Worm (Caenorhabditis elegans) whole organism, late embryonic: ENCODE measurements around the gene bath-29.

Source experiments
- C38D4.7 ChIP-seq: fragments of 200-800 bp; sonication (Bioruptor generic); optimal IDR thresholded peaks from 2 replicates; lab custom pipeline; 2018; ENCODE audit warnings: mild to moderate bottlenecking, missing genetic modification characterization, moderate library complexity, missing compliant biosample characterization
- F13H6.1 ChIP-seq: sonication (generic microtip); optimal IDR thresholded peaks from 2 replicates; lab custom pipeline; 2016; ENCODE audit warnings: missing genetic modification characterization, missing compliant biosample characterization
- Y22D7AL.16 ChIP-seq: sonication (generic microtip); optimal IDR thresholded peaks from 2 replicates; lab custom pipeline; 2016; ENCODE audit warnings: missing genetic modification characterization, missing compliant biosample characterization
- ceh-14 ChIP-seq: sonication (generic microtip); optimal IDR thresholded peaks from 2 replicates; lab custom pipeline; 2016; ENCODE audit warnings: missing genotype, missing genetic modification characterization, missing compliant biosample characterization
- ceh-18 ChIP-seq: sonication (generic microtip); optimal IDR thresholded peaks from 2 replicates; lab custom pipeline; 2016; ENCODE audit warnings: missing genetic modification characterization, missing compliant biosample characterization
- ceh-19 ChIP-seq: fragments of 200-800 bp; sonication (Bioruptor generic); optimal IDR thresholded peaks from 2 replicates; lab custom pipeline; 2018; ENCODE audit warnings: mild to moderate bottlenecking, missing genetic modification characterization, missing compliant biosample characterization
- ceh-30 ChIP-seq: fragments of 150-350 bp; optimal IDR thresholded peaks from 2 replicates; lab custom pipeline; 2014; ENCODE audit warnings: missing biosample characterization, missing genetic modification characterization
- ceh-34 ChIP-seq: sonication (generic microtip); optimal IDR thresholded peaks from 2 replicates; lab custom pipeline; 2016; ENCODE audit warnings: mild to moderate bottlenecking, missing genetic modification characterization, missing compliant biosample characterization
- ceh-45 ChIP-seq: fragments of 200-800 bp; sonication (Bioruptor generic); IDR thresholded peaks from 2 replicates; pipeline ENCODE4 v1.3.6; 2022; ENCODE audit warnings: missing genetic modification reagents, missing genetic modification characterization, missing compliant biosample characterization
- ceh-48 ChIP-seq: sonication (generic microtip); optimal IDR thresholded peaks from 2 replicates; lab custom pipeline; 2016; ENCODE audit warnings: missing genetic modification characterization, inconsistent platforms, missing compliant biosample characterization
- ceh-6 ChIP-seq: fragments of 200-800 bp; sonication (Bioruptor generic); optimal IDR thresholded peaks from 2 replicates; lab custom pipeline; 2018; ENCODE audit warnings: mild to moderate bottlenecking, missing genetic modification characterization, missing compliant biosample characterization
- ceh-9 ChIP-seq: sonication (generic microtip); optimal IDR thresholded peaks from 2 replicates; lab custom pipeline; 2016; ENCODE audit warnings: mild to moderate bottlenecking, missing genetic modification characterization, inconsistent platforms, missing compliant biosample characterization
- dmd-4 ChIP-seq: sonication (generic microtip); optimal IDR thresholded peaks from 2 replicates; lab custom pipeline; 2016; ENCODE audit warnings: borderline replicate concordance, missing genetic modification characterization, missing compliant biosample characterization
- eyg-1 ChIP-seq: sonication (generic microtip); optimal IDR thresholded peaks from 2 replicates; lab custom pipeline; 2016; ENCODE audit warnings: missing genotype, missing genetic modification characterization, missing compliant biosample characterization
- fax-1 ChIP-seq: sonication (generic microtip); optimal IDR thresholded peaks from 2 replicates; lab custom pipeline; 2016; ENCODE audit warnings: missing genotype, missing genetic modification characterization, missing compliant biosample characterization
- fkh-10 ChIP-seq: fragments of 150-350 bp; optimal IDR thresholded peaks from 2 replicates; lab custom pipeline; 2014; ENCODE audit warnings: missing biosample characterization, missing genetic modification reagents, missing genetic modification characterization
- gmeb-2 ChIP-seq: sonication (generic microtip); optimal IDR thresholded peaks from 2 replicates; lab custom pipeline; 2016; ENCODE audit warnings: missing genetic modification characterization, inconsistent platforms, missing compliant biosample characterization
- hlh-13 ChIP-seq: fragments of 200-800 bp; sonication (Bioruptor generic); optimal IDR thresholded peaks from 2 replicates; lab custom pipeline; 2018; ENCODE audit warnings: mild to moderate bottlenecking, missing genetic modification characterization, missing compliant biosample characterization
- hlh-15 ChIP-seq: sonication (generic microtip); optimal IDR thresholded peaks from 2 replicates; lab custom pipeline; 2016; ENCODE audit warnings: missing genetic modification characterization, missing compliant biosample characterization
- hlh-6 ChIP-seq: sonication (generic microtip); optimal IDR thresholded peaks from 2 replicates; lab custom pipeline; 2016; ENCODE audit warnings: missing genotype, missing genetic modification characterization, missing compliant biosample characterization
- nfya-1 ChIP-seq: sonication (generic microtip); optimal IDR thresholded peaks from 2 replicates; lab custom pipeline; 2017; ENCODE audit warnings: missing genetic modification characterization, mild to moderate bottlenecking, missing compliant biosample characterization, antibody characterized with exemption, moderate library complexity
- odd-2 ChIP-seq: sonication (generic microtip); optimal IDR thresholded peaks from 2 replicates; lab custom pipeline; 2017; ENCODE audit warnings: antibody characterized with exemption, mild to moderate bottlenecking, missing genetic modification characterization, missing compliant biosample characterization
- pat-9 ChIP-seq: fragments of 200-800 bp; sonication (Bioruptor generic); optimal IDR thresholded peaks from 2 replicates; lab custom pipeline; 2018; ENCODE audit warnings: mild to moderate bottlenecking, missing genetic modification characterization, moderate library complexity, missing compliant biosample characterization
- pha-2 ChIP-seq: sonication (generic microtip); optimal IDR thresholded peaks from 2 replicates; lab custom pipeline; 2017; ENCODE audit warnings: mild to moderate bottlenecking, missing genetic modification characterization, missing compliant biosample characterization
- pqm-1 ChIP-seq: sonication (generic microtip); optimal IDR thresholded peaks from 2 replicates; lab custom pipeline; 2016; ENCODE audit warnings: missing genetic modification characterization, missing compliant biosample characterization
- ref-2 ChIP-seq: sonication (generic microtip); optimal IDR thresholded peaks from 2 replicates; lab custom pipeline; 2016; ENCODE audit warnings: missing genetic modification characterization, missing compliant biosample characterization
- sdc-2 ChIP-seq: sonication (generic microtip); optimal IDR thresholded peaks from 2 replicates; lab custom pipeline; 2016; ENCODE audit warnings: missing genotype, missing genetic modification characterization, missing compliant biosample characterization
- sox-2 ChIP-seq: fragments of 200-800 bp; sonication (Bioruptor generic); IDR thresholded peaks from 2 replicates; pipeline ENCODE4 v1.3.6; 2022; ENCODE audit warnings: missing genetic modification reagents, missing genetic modification characterization, missing compliant biosample characterization
- syd-9 ChIP-seq: sonication (generic microtip); optimal IDR thresholded peaks from 2 replicates; lab custom pipeline; 2016; ENCODE audit warnings: mild to moderate bottlenecking, missing genetic modification characterization, moderate library complexity, missing compliant biosample characterization
- tbx-2 ChIP-seq: sonication (generic microtip); optimal IDR thresholded peaks from 2 replicates; lab custom pipeline; 2016; ENCODE audit warnings: missing genetic modification characterization, missing compliant biosample characterization
- tbx-7 ChIP-seq: sonication (generic microtip); optimal IDR thresholded peaks from 2 replicates; lab custom pipeline; 2016; ENCODE audit warnings: missing genotype, missing genetic modification characterization, missing compliant biosample characterization
- unc-86 ChIP-seq: sonication (generic microtip); optimal IDR thresholded peaks from 2 replicates; lab custom pipeline; 2016; ENCODE audit warnings: missing genetic modification characterization, missing compliant biosample characterization
- zip-5 ChIP-seq: sonication (generic microtip); optimal IDR thresholded peaks from 2 replicates; lab custom pipeline; 2016; ENCODE audit warnings: missing genetic modification characterization, missing compliant biosample characterization

bath-29 gene

DNA sequence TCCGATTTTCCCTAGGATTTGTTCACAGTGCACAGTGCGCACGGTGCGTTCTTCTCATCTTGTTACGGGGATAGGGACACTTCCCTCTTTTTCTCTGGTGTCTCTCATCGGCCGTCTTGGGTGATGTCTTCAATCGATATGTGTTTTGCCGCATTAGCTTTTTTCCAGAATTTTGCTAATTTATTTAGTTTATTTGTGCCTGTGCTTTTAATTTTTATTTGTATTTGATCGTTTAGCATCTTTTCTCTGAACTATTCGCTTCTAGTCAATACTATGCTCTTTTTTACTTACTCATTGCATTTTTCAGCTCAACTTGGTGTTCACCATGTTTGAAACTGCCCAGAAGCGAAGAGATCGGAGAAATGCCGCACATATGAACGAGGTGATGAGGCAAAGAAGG lies 8.1 kb upstream of the bath-29 start, which contains the start of gene F14D2.5:
F14D2.5 (plus strand) TSS at position 301 of the 400 bp plus-strand sequence.
- no peak for TF ChIP-seq pha-2
- TF ChIP-seq tbx-2 (tag; lab: Kevin White, UChicago): no peak
- TF ChIP-seq ref-2 (tag; lab: Kevin White, UChicago): no peak
- TF ChIP-seq sox-2 (GFP tag; lab: Robert Waterston, UW): no peak
- no peak for TF ChIP-seq fax-1 (tag; lab: Kevin White, UChicago)
- TF ChIP-seq zip-5: no peak
- no peak for TF ChIP-seq Y22D7AL.16 (tag; lab: Kevin White, UChicago)
- no peak for TF ChIP-seq ceh-45 (GFP tag; lab: Robert Waterston, UW)
- no peak for TF ChIP-seq unc-86 (tag; lab: Kevin White, UChicago)

ce11 chrII:3340818-3341217 lies 7.5 kb upstream of the bath-29 start:
- TF ChIP-seq ceh-19: no peak
- TF ChIP-seq ceh-18 (tag; lab: Kevin White, UChicago): no peak
- TF ChIP-seq fkh-10 (GFP tag; lab: Kevin White, UChicago): no peak
- TF ChIP-seq nfya-1 (tag; lab: Kevin White, UChicago): no peak
- no peak for TF ChIP-seq ceh-30
- no peak for TF ChIP-seq ceh-6 (GFP tag; lab: Kevin White, UChicago)
- TF ChIP-seq Y22D7AL.16 (tag; lab: Kevin White, UChicago): no peak
- no peak for TF ChIP-seq hlh-13 (GFP tag; lab: Kevin White, UChicago)
- no peak for TF ChIP-seq hlh-6
- no peak for TF ChIP-seq dmd-4 (tag; lab: Kevin White, UChicago)
- TF ChIP-seq hlh-15 (tag; lab: Kevin White, UChicago): no peak

ce11 chrII:3341989-3342388 lies 6.4 kb upstream of the bath-29 start, which contains the start of gene F14D2.11:
Gene F14D2.11, minus strand, starts transcription at chrII:3342089.
- TF ChIP-seq odd-2 (tag; lab: Kevin White, UChicago): no peak
- no peak for TF ChIP-seq fax-1 (tag; lab: Kevin White, UChicago)
- TF ChIP-seq pha-2: no peak
- TF ChIP-seq ceh-34: no peak
- TF ChIP-seq ceh-30: no peak
- TF ChIP-seq fkh-10 (GFP tag; lab: Kevin White, UChicago): no peak
- TF ChIP-seq sox-2 (GFP tag; lab: Robert Waterston, UW): no peak
- TF ChIP-seq eyg-1: no peak
- no peak for TF ChIP-seq ceh-48 (tag; lab: Kevin White, UChicago)
- no peak for TF ChIP-seq pqm-1
- no peak for TF ChIP-seq ceh-9
- TF ChIP-seq pat-9 (tag; lab: Kevin White, UChicago): no peak
- TF ChIP-seq Y22D7AL.16 (tag; lab: Kevin White, UChicago): no peak
- TF ChIP-seq, all 69 proteins: peak for 0

ce11 chrII:3343714-3344113 lies 4.6 kb upstream of the bath-29 start, which contains the start of gene F14D2.15:
Gene F14D2.15, minus strand, starts transcription at chrII:3343814.
- TF ChIP-seq syd-9 (tag; lab: Kevin White, UChicago) (no peak), tbx-7 (tag; lab: Kevin White, UChicago) (no peak), ceh-14 (tag; lab: Kevin White, UChicago) (no peak), tbx-2 (tag; lab: Kevin White, UChicago) (no peak), ceh-34 (no peak)
- TF ChIP-seq, all 69 proteins: peak for 0

ce11 chrII:3344917-3345316 lies 3.4 kb upstream of the bath-29 start, which contains the start of gene bath-28:
Gene bath-28, minus strand, starts transcription at chrII:3344967.
- TF ChIP-seq ceh-48 (tag; lab: Kevin White, UChicago) (no peak), gmeb-2 (tag; lab: Kevin White, UChicago) (no peak), tbx-2 (tag; lab: Kevin White, UChicago) (no peak), pat-9 (tag; lab: Kevin White, UChicago) (no peak), sdc-2 (tag; lab: Kevin White, UChicago) (no peak), C38D4.7 (GFP tag; lab: Kevin White, UChicago) (no peak), F13H6.1 (tag; lab: Kevin White, UChicago) (no peak)
- TF ChIP-seq, all 69 proteins: peak for 0
